Worm (Caenorhabditis elegans) whole organism, early embryonic: ENCODE measurements around the gene T04F8.2.

Experiments
- ama-1 ChIP-seq: fragments of 150-350 bp; optimal IDR thresholded peaks from 2 replicates; lab custom pipeline; 2014
- ceh-36 ChIP-seq: sonication (generic microtip); optimal IDR thresholded peaks from 2 replicates; lab custom pipeline; 2016; ENCODE audit warnings: missing genetic modification characterization, inconsistent platforms, missing compliant biosample characterization
- hmbx-1 ChIP-seq: sonication (generic microtip); optimal IDR thresholded peaks from 2 replicates; lab custom pipeline; 2016; ENCODE audit warnings: mild to moderate bottlenecking, missing genetic modification characterization, missing compliant biosample characterization
- pes-1 ChIP-seq: fragments of 200-800 bp; sonication (Bioruptor generic); IDR thresholded peaks from 2 replicates; pipeline ENCODE4 v1.3.6; 2022; ENCODE audit warnings: missing genetic modification reagents, missing genetic modification characterization, missing compliant biosample characterization
- tbx-37 ChIP-seq: fragments of 200-800 bp; sonication (Bioruptor generic); conservative IDR thresholded peaks from 2 replicates; pipeline ENCODE4 v1.3.6; 2022; ENCODE audit warnings: missing genetic modification reagents, missing genetic modification characterization, missing compliant biosample characterization

DNA sequence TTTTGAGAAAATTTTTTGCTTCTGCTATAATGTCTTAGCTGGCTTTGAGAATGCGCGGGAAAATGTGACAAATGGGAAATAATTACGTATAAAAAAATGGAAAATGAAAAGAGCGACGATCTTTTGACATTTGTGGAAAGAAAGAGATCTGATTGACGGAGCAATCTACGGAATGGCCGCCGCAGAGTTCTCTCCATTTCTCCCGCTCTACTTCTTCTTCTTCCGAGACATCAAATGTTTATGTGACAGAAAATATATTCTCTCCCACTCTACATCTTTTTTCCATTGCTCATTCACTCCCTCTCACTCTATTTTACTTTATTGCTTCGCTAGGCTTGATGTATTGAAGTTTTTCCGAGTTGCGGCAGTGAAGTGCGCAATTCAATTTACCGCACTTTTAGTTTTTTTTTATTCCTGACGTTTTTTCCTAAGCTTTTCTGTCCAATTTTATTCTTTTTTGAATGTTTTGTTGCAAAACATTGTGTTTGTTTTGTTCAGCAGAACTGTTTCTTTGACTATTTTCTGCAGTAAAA, 15.8 kb downstream of the T04F8.2 start:
- TF ChIP-seq ama-1 (lab: Kevin White, UChicago) (no peak), ceh-36 (tag; lab: Kevin White, UChicago) (no peak), pes-1 (GFP tag; lab: Robert Waterston, UW) (no peak), hmbx-1 (tag; lab: Kevin White, UChicago) (no peak), tbx-37 (GFP tag; lab: Robert Waterston, UW) (no peak)
